Worm (Caenorhabditis elegans): Measurements from ENCODE around the gene str-143.

The str-143 gene

DNA sequence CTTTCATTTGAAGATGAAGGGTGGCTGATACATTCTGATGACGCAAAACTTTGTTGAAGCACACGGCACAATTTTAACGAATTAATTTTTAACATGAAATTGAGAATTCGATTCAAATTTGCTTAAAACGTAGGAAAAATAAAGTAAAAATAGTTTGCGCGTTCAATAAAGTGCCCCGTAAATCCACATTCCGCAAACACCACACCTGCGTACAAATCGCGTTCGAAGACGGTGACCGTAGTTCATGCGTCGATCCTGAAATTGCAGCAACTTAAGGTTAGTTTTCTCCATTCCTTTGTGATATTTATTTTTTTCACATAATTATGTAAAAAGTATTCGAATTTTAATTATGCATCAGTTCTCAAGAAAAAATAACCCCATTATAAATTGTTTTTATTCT lies 44.8 kb downstream of the str-143 start, which contains the start of gene F43H9.3:
TSS of gene F43H9.3 (minus strand) at position 189 of the 400 bp plus-strand sequence.
- TF ChIP-seq lin-38 (GFP tag; IDR thresholded peaks at IDR 0.05) (peak; percentile 31; the same call in 1 of the 2 replicates), dpl-1 (GFP tag; optimal IDR thresholded peaks at IDR 0.05) (peak; percentile 38), lsy-2 (tag; optimal IDR thresholded peaks at IDR 0.05) (peak in 1 of 2 experiments; percentile 87), aha-1 (tag) (peak; percentile 56), R02D3.7 (tag; optimal IDR thresholded peaks at IDR 0.05) (peak; percentile 83), unc-62 (GFP tag; optimal IDR thresholded peaks at IDR 0.05 in 1 of 2) (peak in 1 of 2 experiments; percentile 46), unc-62 (tag; optimal IDR thresholded peaks at IDR 0.05) (no peak), mes-2 (tag; optimal IDR thresholded peaks at IDR 0.05; ENCODE audit: poor library complexity, severe bottlenecking) (peak; percentile 5), nhr-111 (GFP tag; optimal IDR thresholded peaks at IDR 0.05) (no peak), gei-8 (GFP tag; optimal IDR thresholded peaks at IDR 0.05) (no peak)

DNA sequence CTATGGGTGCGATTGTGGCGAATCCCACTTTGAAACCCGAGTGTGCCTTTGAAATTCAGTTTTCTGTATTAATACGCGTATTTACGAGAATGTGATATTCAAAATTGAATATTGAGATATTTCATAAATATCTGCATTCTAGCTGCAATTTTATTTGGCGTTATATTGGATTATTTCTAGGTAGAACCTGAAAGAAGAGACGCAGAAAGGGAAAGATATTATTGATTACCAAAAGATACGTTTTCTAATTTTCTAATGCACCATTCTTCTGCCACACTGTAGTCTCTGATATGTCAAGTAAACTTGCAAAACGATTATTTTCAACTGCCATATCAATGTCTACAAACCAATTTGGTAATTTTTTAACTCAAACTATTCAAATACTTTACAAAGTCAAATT lies 47.5 kb downstream of the str-143 start, which contains the start of gene ech-3:
TSS of gene ech-3 (plus strand) at position 178 of the 400 bp plus-strand sequence.
- TF ChIP-seq attf-4 (tag; optimal IDR thresholded peaks at IDR 0.05) (no peak), F49E8.2 (tag; optimal IDR thresholded peaks at IDR 0.05; ENCODE audit: borderline replicate concordance) (no peak), ceh-62 (tag; optimal IDR thresholded peaks at IDR 0.05) (no peak), nhr-28 (tag; optimal IDR thresholded peaks at IDR 0.05) (peak; percentile 14), dve-1 (tag; optimal IDR thresholded peaks at IDR 0.05; ENCODE audit: insufficient read depth) (peak; percentile 33), pqm-1 (tag; optimal IDR thresholded peaks at IDR 0.05) (peak; percentile 25), daf-16 (GFP tag; optimal IDR thresholded peaks at IDR 0.05) (no peak), daf-16 (tag; optimal IDR thresholded peaks at IDR 0.05) (peak; percentile 59), hmg-1.1 (GFP tag; IDR thresholded peaks at IDR 0.05) (no peak), dmd-6 (GFP tag; IDR thresholded peaks at IDR 0.05) (peak; percentile 15; the same call in 1 of the 2 replicates), ceh-44 (GFP tag; IDR thresholded peaks at IDR 0.05) (no peak)

DNA sequence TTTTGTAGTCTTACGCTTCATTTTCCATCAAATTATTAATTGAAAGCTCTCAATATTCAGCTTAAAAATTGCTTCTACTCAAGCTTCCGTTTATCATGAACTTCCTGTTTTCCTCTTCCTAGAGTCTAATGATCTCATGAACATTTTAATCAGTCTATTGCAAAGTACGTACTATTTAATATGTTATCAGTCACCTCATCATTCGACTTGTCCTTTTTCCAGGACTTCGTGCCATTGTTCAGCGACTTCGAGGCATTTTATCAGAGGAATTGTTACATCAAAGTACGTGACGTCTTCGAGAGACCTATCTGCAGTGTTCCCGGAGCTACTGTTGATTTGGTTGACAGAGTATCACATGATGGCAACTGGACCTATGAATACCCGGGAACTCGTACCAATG lies 49.8 kb downstream of the str-143 start:
- TF ChIP-seq daf-16 (GFP tag; optimal IDR thresholded peaks at IDR 0.05) = no peak
- peak; percentile 20 for TF ChIP-seq daf-16 (tag; optimal IDR thresholded peaks at IDR 0.05)
- peak; percentile 32; the same call in 1 of the 2 replicates for TF ChIP-seq dmd-6 (GFP tag; IDR thresholded peaks at IDR 0.05)
- peak; percentile 1 for TF ChIP-seq dve-1 (tag; optimal IDR thresholded peaks at IDR 0.05; ENCODE audit: insufficient read depth)
- TF ChIP-seq nhr-28 (tag; optimal IDR thresholded peaks at IDR 0.05) = peak; percentile 45
- TF ChIP-seq ceh-28 (tag; optimal IDR thresholded peaks at IDR 0.05) = no peak

DNA sequence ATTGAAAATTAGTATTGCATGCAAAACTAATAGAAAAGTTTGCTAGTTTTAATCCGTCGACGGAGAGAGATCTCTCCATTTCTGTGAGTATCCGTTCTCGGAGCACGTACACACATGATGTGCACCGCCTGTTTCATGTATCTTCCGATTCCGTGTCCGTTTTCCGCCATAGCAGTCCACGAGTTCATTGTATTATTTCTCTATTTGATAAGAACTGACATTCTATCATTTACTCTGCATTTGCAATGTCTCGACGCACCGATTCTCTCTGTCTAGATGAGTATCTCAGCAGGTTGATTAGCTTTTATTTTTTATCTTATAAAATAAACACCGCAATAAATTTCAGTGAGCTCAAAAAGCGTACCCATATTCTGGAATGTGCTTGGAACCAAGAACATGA lies 50.6 kb downstream of the str-143 start:
- TF ChIP-seq ceh-82 (tag; optimal IDR thresholded peaks at IDR 0.05) (no peak), dve-1 (tag; optimal IDR thresholded peaks at IDR 0.05; ENCODE audit: insufficient read depth) (peak; percentile 36), pqm-1 (tag; optimal IDR thresholded peaks at IDR 0.05) (peak; percentile 37), nhr-77 (tag; optimal IDR thresholded peaks at IDR 0.05) (no peak), spr-3 (GFP tag; optimal IDR thresholded peaks at IDR 0.05) (no peak), snpc-4 (tag; optimal IDR thresholded peaks at IDR 0.05) (no peak), zfp-2 (tag; optimal IDR thresholded peaks at IDR 0.05) (no peak), R02D3.7 (tag; optimal IDR thresholded peaks at IDR 0.05) (no peak), ces-1 (GFP tag; optimal IDR thresholded peaks at IDR 0.05) (no peak), tra-1 (GFP tag; IDR thresholded peaks at IDR 0.05) (no peak), nhr-28 (tag; optimal IDR thresholded peaks at IDR 0.05) (peak; percentile 40), Y48G9A.11 (GFP tag; IDR thresholded peaks at IDR 0.05) (no peak), hlh-11 (tag; optimal IDR thresholded peaks at IDR 0.05) (peak; percentile 17), gei-8 (GFP tag; optimal IDR thresholded peaks at IDR 0.05) (no peak), mxl-3 (GFP tag; optimal IDR thresholded peaks at IDR 0.05) (peak; percentile 10), nhr-25 (tag; optimal IDR thresholded peaks at IDR 0.05; ENCODE audit: borderline replicate concordance, insufficient read depth) (no peak), dmd-8 (GFP tag; IDR thresholded peaks at IDR 0.05) (no peak), ceh-62 (tag; optimal IDR thresholded peaks at IDR 0.05) (no peak), lin-13 (GFP tag; optimal IDR thresholded peaks at IDR 0.05) (no peak), ctbp-1 (GFP tag; IDR thresholded peaks at IDR 0.05) (no peak), lim-7 (GFP tag; IDR thresholded peaks at IDR 0.05) (no peak), lsy-2 (tag; optimal IDR thresholded peaks at IDR 0.05) (no peak), unc-62 (GFP tag; optimal IDR thresholded peaks at IDR 0.05 in 1 of 2) (no peak), unc-62 (tag; optimal IDR thresholded peaks at IDR 0.05) (no peak), madf-9 (GFP tag; conservative IDR thresholded peaks at IDR 0.05) (no peak), duxl-1 (tag; optimal IDR thresholded peaks at IDR 0.05; ENCODE audit: poor library complexity) (no peak), php-3 (GFP tag; IDR thresholded peaks at IDR 0.05) (0 out of 2 replicates have a peak, but pooled peaks have one; percentile 34), rbr-2 (tag; optimal IDR thresholded peaks at IDR 0.05) (no peak), mes-2 (tag; optimal IDR thresholded peaks at IDR 0.05; ENCODE audit: poor library complexity, severe bottlenecking) (peak; percentile 16), lin-1 (GFP tag; IDR thresholded peaks at IDR 0.05) (no peak), nhr-10 (tag; optimal IDR thresholded peaks at IDR 0.05) (no peak)
